Fruit fly (Drosophila melanogaster) whole organism, embryonic: Measurements from ENCODE around the gene arm.
A peak's percentile ranks its signal among the peaks of the same experiment; 100 is the strongest.

Source experiments
- B-H1 ChIP-seq: fragments of 200-800 bp; sonication (Bioruptor generic); IDR thresholded peaks from 3 replicates; pipeline ENCODE4 v1.3.6; 2022; ENCODE audit warnings: missing biosample characterization, missing genetic modification characterization
- BEAF-32 ChIP-seq: fragments of 200-800 bp; sonication (Bioruptor generic); optimal IDR thresholded peaks from 3 replicates; lab custom pipeline; 2017; ENCODE audit warnings: missing biosample characterization, missing genetic modification characterization, mild to moderate bottlenecking, moderate library complexity, missing genetic modification reagents
- CG10267 ChIP-seq: fragments of 200-800 bp; sonication (Bioruptor generic); optimal IDR thresholded peaks from 2 replicates; lab custom pipeline; 2018; ENCODE audit warnings: missing biosample characterization, mild to moderate bottlenecking, missing genetic modification characterization, moderate library complexity
- CG10654 ChIP-seq: fragments of 200-800 bp; sonication (Bioruptor generic); optimal IDR thresholded peaks from 2 replicates; lab custom pipeline; 2016; ENCODE audit warnings: missing biosample characterization, missing genetic modification characterization
- CG12219 ChIP-seq: fragments of 200-800 bp; sonication (Bioruptor generic); optimal IDR thresholded peaks from 3 replicates; lab custom pipeline; 2018; ENCODE audit warnings: missing biosample characterization, mild to moderate bottlenecking, missing genetic modification characterization
- CG12299 ChIP-seq: fragments of 200-800 bp; sonication (Bioruptor generic); optimal IDR thresholded peaks from 2 replicates; lab custom pipeline; 2018; ENCODE audit warnings: missing biosample characterization, mild to moderate bottlenecking, missing genetic modification characterization
- CG14710 ChIP-seq: fragments of 200-800 bp; sonication (Bioruptor generic); optimal IDR thresholded peaks from 3 replicates; lab custom pipeline; 2019; ENCODE audit warnings: missing biosample characterization, mild to moderate bottlenecking, missing genetic modification characterization, moderate library complexity
- CG14860 ChIP-seq: fragments of 200-800 bp; sonication (Bioruptor generic); IDR thresholded peaks from 3 replicates; pipeline ENCODE4 v1.3.6; 2022; ENCODE audit warnings: missing biosample characterization, missing genetic modification characterization; ENCODE audit not compliant: partially characterized antibody
- CG15514 ChIP-seq: fragments of 200-800 bp; sonication (Bioruptor generic); optimal IDR thresholded peaks from 3 replicates; lab custom pipeline; 2017; ENCODE audit warnings: missing biosample characterization, missing genetic modification characterization, mild to moderate bottlenecking, moderate library complexity, missing genetic modification reagents
- CG17361 ChIP-seq: fragments of 200-800 bp; sonication (Bioruptor generic); IDR thresholded peaks from 3 replicates; pipeline ENCODE4 v1.3.6; 2022; ENCODE audit warnings: missing biosample characterization, missing genetic modification characterization
- CG17802 ChIP-seq: fragments of 200-800 bp; sonication (Bioruptor generic); optimal IDR thresholded peaks from 2 replicates; lab custom pipeline; 2018; ENCODE audit warnings: missing biosample characterization, mild to moderate bottlenecking, missing genetic modification characterization, moderate library complexity
- CG17829 ChIP-seq: fragments of 200-800 bp; optimal IDR thresholded peaks from 2 replicates; lab custom pipeline; 2019; ENCODE audit warnings: missing biosample characterization, mild to moderate bottlenecking, missing genetic modification characterization, moderate library complexity
- CG30020 ChIP-seq: fragments of 200-800 bp; optimal IDR thresholded peaks from 2 replicates; lab custom pipeline; 2019; ENCODE audit warnings: missing biosample characterization, mild to moderate bottlenecking, missing genetic modification characterization, moderate library complexity
- CG3065 ChIP-seq: fragments of 200-800 bp; sonication (Bioruptor generic); optimal IDR thresholded peaks from 2 replicates; lab custom pipeline; 2016; ENCODE audit warnings: missing biosample characterization, missing genetic modification characterization
- CG32532 ChIP-seq: fragments of 200-800 bp; sonication (Bioruptor generic); IDR thresholded peaks from 2 replicates; pipeline ENCODE4 v1.3.6; 2022; ENCODE audit warnings: missing biosample characterization, missing genetic modification characterization
- CG32767 ChIP-seq: fragments of 200-800 bp; sonication (Bioruptor generic); IDR thresholded peaks from 2 replicates; pipeline ENCODE4 v1.3.6; 2022; ENCODE audit warnings: missing biosample characterization, missing genetic modification characterization
- CG42726 ChIP-seq: fragments of 200-800 bp; sonication (Bioruptor generic); IDR thresholded peaks from 2 replicates; pipeline ENCODE4 v1.3.6; 2022; ENCODE audit warnings: missing biosample characterization, missing genetic modification characterization; ENCODE audit not compliant: partially characterized antibody
- CG4360 ChIP-seq: fragments of 200-800 bp; sonication (Bioruptor generic); IDR thresholded peaks from 2 replicates; pipeline ENCODE4 v1.3.6; 2022; ENCODE audit warnings: missing biosample characterization, missing genetic modification characterization
- CG4854 ChIP-seq: fragments of 200-800 bp; sonication (Bioruptor generic); optimal IDR thresholded peaks from 2 replicates; lab custom pipeline; 2016; ENCODE audit warnings: missing biosample characterization, missing genetic modification characterization, inconsistent platforms
- CG6683 ChIP-seq: fragments of 200-800 bp; sonication (Bioruptor generic); optimal IDR thresholded peaks from 2 replicates; lab custom pipeline; 2017; ENCODE audit warnings: missing biosample characterization, mild to moderate bottlenecking, missing genetic modification characterization, missing genetic modification reagents
- CG7839 ChIP-seq: fragments of 200-800 bp; sonication (Bioruptor generic); optimal IDR thresholded peaks from 3 replicates; lab custom pipeline; 2018; ENCODE audit warnings: missing biosample characterization, mild to moderate bottlenecking, missing genetic modification characterization, moderate library complexity
- CG8388 ChIP-seq: fragments of 200-800 bp; sonication (Bioruptor generic); optimal IDR thresholded peaks from 2 replicates; lab custom pipeline; 2019; ENCODE audit warnings: missing biosample characterization, mild to moderate bottlenecking, missing genetic modification characterization, moderate library complexity
- CG9932 ChIP-seq: fragments of 200-800 bp; sonication (Bioruptor generic); IDR thresholded peaks from 2 replicates; pipeline ENCODE4 v1.3.6; 2022; ENCODE audit warnings: missing biosample characterization, missing genetic modification characterization
- Doc3 ChIP-seq: fragments of 200-800 bp; sonication (Bioruptor generic); IDR thresholded peaks from 3 replicates; pipeline ENCODE4 v1.3.6; 2022; ENCODE audit warnings: missing biosample characterization, missing genetic modification characterization; ENCODE audit not compliant: partially characterized antibody
- Dref ChIP-seq: fragments of 200-800 bp; sonication (Bioruptor generic); IDR thresholded peaks from 2 replicates; pipeline ENCODE4 v1.3.6; 2022; ENCODE audit warnings: missing biosample characterization, missing genetic modification characterization
- ERR ChIP-seq: fragments of 200-800 bp; sonication (Bioruptor generic); optimal IDR thresholded peaks from 2 replicates; lab custom pipeline; 2016; ENCODE audit warnings: missing biosample characterization, missing genetic modification characterization
- Elba2 ChIP-seq: fragments of 200-800 bp; sonication (Bioruptor generic); optimal IDR thresholded peaks from 3 replicates; lab custom pipeline; 2016; ENCODE audit warnings: missing biosample characterization, missing genetic modification characterization
- Ets65A ChIP-seq: fragments of 200-800 bp; sonication (Bioruptor generic); peaks from one replicate; lab custom pipeline; 2016; ENCODE audit warnings: missing biosample characterization, missing genetic modification characterization
- HLH3B ChIP-seq: fragments of 200-800 bp; sonication (Bioruptor generic); IDR thresholded peaks from 2 replicates; pipeline ENCODE4 v1.3.6; 2022; ENCODE audit warnings: missing biosample characterization, missing genetic modification characterization
- HLH54F ChIP-seq: fragments of 200-800 bp; sonication (Bioruptor generic); optimal IDR thresholded peaks from 3 replicates; lab custom pipeline; 2016; ENCODE audit warnings: missing biosample characterization, missing genetic modification characterization
- Myb ChIP-seq: fragments of 200-800 bp; sonication (Bioruptor generic); optimal IDR thresholded peaks from 2 replicates; lab custom pipeline; 2016; ENCODE audit warnings: missing biosample characterization, missing genetic modification characterization
- Opbp ChIP-seq: fragments of 200-800 bp; sonication (Bioruptor generic); IDR thresholded peaks from 3 replicates; pipeline ENCODE4 v1.3.6; 2022; ENCODE audit warnings: missing biosample characterization, missing genetic modification characterization; ENCODE audit not compliant: partially characterized antibody
- ato ChIP-seq: fragments of 200-800 bp; sonication (Bioruptor generic); IDR thresholded peaks from 2 replicates; pipeline ENCODE4 v1.3.6; 2022; ENCODE audit warnings: missing biosample characterization, missing genetic modification characterization; ENCODE audit not compliant: partially characterized antibody
- br ChIP-seq: fragments of >200 bp; optimal IDR thresholded peaks from 2 replicates; lab custom pipeline; 2017
- crol ChIP-seq: fragments of 200-800 bp; sonication (Bioruptor generic); IDR thresholded peaks from 2 replicates; pipeline ENCODE4 v1.3.6; 2022; ENCODE audit warnings: missing biosample characterization, missing genetic modification characterization
- gcm2 ChIP-seq: fragments of 200-800 bp; sonication (Bioruptor generic); optimal IDR thresholded peaks from 2 replicates; lab custom pipeline; 2016; ENCODE audit warnings: missing biosample characterization, missing genetic modification characterization
- gt ChIP-seq: fragments of 200-800 bp; sonication (Bioruptor generic); IDR thresholded peaks from 2 replicates; pipeline ENCODE4 v1.3.6; 2022; ENCODE audit warnings: missing biosample characterization, missing genetic modification characterization
- hbn ChIP-seq: fragments of 200-800 bp; sonication (Bioruptor generic); IDR thresholded peaks from 2 replicates; pipeline ENCODE4 v1.3.6; 2022; ENCODE audit warnings: missing biosample characterization, missing genetic modification characterization; ENCODE audit not compliant: partially characterized antibody
- hth ChIP-seq: fragments of >200 bp; optimal IDR thresholded peaks from 2 replicates; lab custom pipeline; 2017; ENCODE audit warnings: inconsistent platforms
- jumu ChIP-seq: fragments of 200-800 bp; sonication (Bioruptor generic); optimal IDR thresholded peaks from 3 replicates; lab custom pipeline; 2016; ENCODE audit warnings: missing biosample characterization, missing genetic modification characterization
- kay ChIP-seq: fragments of 200-800 bp; sonication (Bioruptor generic); optimal IDR thresholded peaks from 2 replicates; lab custom pipeline; 2016; ENCODE audit warnings: missing biosample characterization, missing genetic modification characterization
- kni ChIP-seq: fragments of 200-800 bp; sonication (Bioruptor generic); optimal IDR thresholded peaks from 3 replicates; lab custom pipeline; 2017; ENCODE audit warnings: mild to moderate bottlenecking, missing biosample characterization, missing genetic modification reagents, missing genetic modification characterization
- lilli ChIP-seq: fragments of 200-800 bp; sonication (Bioruptor generic); optimal IDR thresholded peaks from 3 replicates; lab custom pipeline; 2016; ENCODE audit warnings: missing biosample characterization, missing genetic modification characterization
- lov ChIP-seq, 2 experiments: fragments of 200-800 bp in 1 of 2; fragments of >200 bp in 1 of 2; sonication (Bioruptor generic) in 1 of 2; IDR thresholded peaks in 1 of 2; optimal IDR thresholded peaks in 1 of 2; 2 replicates in 1 of 2; 3 replicates in 1 of 2; pipeline versions ENCODE4 v1.3.6 to Lab custom; 2017 to 2022; ENCODE audit warnings: missing biosample characterization in 1 of 2, missing genetic modification characterization in 1 of 2
- maf-S ChIP-seq: fragments of 200-800 bp; sonication (Bioruptor generic); optimal IDR thresholded peaks from 2 replicates; lab custom pipeline; 2016; ENCODE audit warnings: missing biosample characterization, missing genetic modification characterization
- org-1 ChIP-seq: fragments of 200-800 bp; sonication (Bioruptor generic); optimal IDR thresholded peaks from 2 replicates; lab custom pipeline; 2017; ENCODE audit warnings: missing biosample characterization, missing genetic modification characterization
- p53 ChIP-seq: fragments of 200-800 bp; sonication (Bioruptor generic); optimal IDR thresholded peaks from 2 replicates; lab custom pipeline; 2016; ENCODE audit warnings: missing biosample characterization, missing genetic modification characterization
- pb ChIP-seq: fragments of 200-800 bp; sonication (Bioruptor generic); optimal IDR thresholded peaks from 3 replicates; lab custom pipeline; 2016; ENCODE audit warnings: missing biosample characterization, missing genetic modification characterization
- salm ChIP-seq: fragments of 200-800 bp; sonication (Bioruptor generic); optimal IDR thresholded peaks from 2 replicates; lab custom pipeline; 2018; ENCODE audit warnings: missing biosample characterization, mild to moderate bottlenecking, missing genetic modification characterization
- sens ChIP-seq: fragments of 200-800 bp; sonication (Bioruptor generic); peaks from one replicate; lab custom pipeline; 2016; ENCODE audit warnings: missing biosample characterization, missing genetic modification characterization

arm gene

DNA sequence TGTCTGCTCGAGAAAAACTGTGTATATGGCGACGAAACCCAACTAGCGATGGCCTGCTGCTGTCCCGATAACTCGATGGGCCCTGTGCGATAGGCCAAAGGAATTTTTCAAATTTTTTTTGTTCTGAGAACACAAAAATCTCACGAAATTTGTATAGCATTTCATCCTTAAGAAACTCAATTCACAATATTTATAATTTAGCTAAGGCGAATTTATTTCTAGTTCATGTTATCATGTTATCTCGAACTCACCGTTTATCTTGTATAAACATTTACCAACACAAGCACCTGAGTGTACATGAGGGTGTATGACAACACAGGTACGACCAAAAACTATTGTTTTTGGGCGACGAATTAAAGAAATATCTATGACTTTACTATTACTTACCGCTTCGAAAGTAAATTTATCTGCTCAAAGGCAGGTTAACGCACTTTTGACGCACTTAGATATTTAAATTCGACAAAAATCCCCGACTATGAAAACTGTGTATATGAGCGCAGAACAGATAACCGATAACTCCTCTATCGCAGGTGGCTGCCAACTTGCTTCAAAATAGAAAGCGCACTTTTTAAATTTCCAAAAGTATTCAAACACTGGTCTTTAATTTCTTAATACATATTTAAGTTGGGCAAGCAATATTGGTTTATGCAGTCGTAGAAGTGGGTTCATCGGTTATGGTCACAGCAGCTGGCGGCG lies at the start of gene arm (continued):
- TF ChIP-seq org-1 (GFP tag; lab: Kevin White, UChicago) (no peak), CG17802 (tag; lab: Kevin White, UChicago) (peak; percentile 24), HLH3B (no peak), salm (no peak), CG14860 (GFP tag; lab: Robert Waterston, UW) (no peak), Opbp (GFP tag; lab: Robert Waterston, UW) (no peak), HLH54F (GFP tag; lab: Kevin White, UChicago) (no peak), pb (no peak), Dref (peak; percentile 65), CG6683 (GFP tag; lab: Kevin White, UChicago) (no peak), CG15514 (GFP tag; lab: Kevin White, UChicago) (peak; percentile 11), kay (no peak), CG8388 (GFP tag; lab: Kevin White, UChicago) (no peak), ERR (no peak), crol (GFP tag; lab: Robert Waterston, UW) (no peak), sens (peak; percentile 61), CG30020 (tag; lab: Kevin White, UChicago) (no peak), maf-S (no peak), hbn (GFP tag; lab: Robert Waterston, UW) (no peak), CG42726 (GFP tag; lab: Robert Waterston, UW) (no peak), Doc3 (GFP tag; lab: Robert Waterston, UW) (no peak), ato (GFP tag; lab: Robert Waterston, UW) (no peak), Elba2 (GFP tag; lab: Kevin White, UChicago) (no peak), Ets65A (GFP tag; lab: Kevin White, UChicago) (peak; percentile 53), jumu (GFP tag; lab: Kevin White, UChicago) (peak; percentile 10), BEAF-32 (peak; percentile 56), CG12219 (GFP tag; lab: Kevin White, UChicago) (no peak), CG9932 (GFP tag; lab: Robert Waterston, UW) (0 out of 2 replicates have a peak, but pooled peaks have one; percentile 42), hth (lab: Kevin White, UChicago) (no peak), CG14710 (tag; lab: Kevin White, UChicago) (peak; percentile 6), lov (optimal IDR thresholded peaks at IDR 0.05; lab: Kevin White, UChicago) (no peak), lov (GFP tag; IDR thresholded peaks at IDR 0.05; lab: Robert Waterston, UW) (no peak), CG12299 (tag; lab: Kevin White, UChicago) (no peak), lilli (GFP tag; lab: Kevin White, UChicago) (peak; percentile 11), br (lab: Kevin White, UChicago) (no peak), CG32532 (GFP tag; lab: Robert Waterston, UW) (no peak), CG4360 (GFP tag; lab: Robert Waterston, UW) (no peak), kni (GFP tag; lab: Kevin White, UChicago) (no peak), CG10654 (GFP tag; lab: Kevin White, UChicago) (no peak), CG17829 (tag; lab: Kevin White, UChicago) (no peak), CG17361 (GFP tag; lab: Robert Waterston, UW) (no peak), gcm2 (no peak), B-H1 (GFP tag; lab: Robert Waterston, UW) (no peak), p53 (GFP tag; lab: Kevin White, UChicago) (no peak), CG32767 (GFP tag; lab: Robert Waterston, UW) (0 out of 2 replicates have a peak, but pooled peaks have one; percentile 9), CG7839 (no peak), Myb (no peak), gt (GFP tag; lab: Robert Waterston, UW) (no peak), CG3065 (no peak), CG10267 (tag; lab: Kevin White, UChicago) (peak; percentile 19), CG4854 (GFP tag; lab: Kevin White, UChicago) (no peak)
